Fruit fly (Drosophila melanogaster) S2 (cell line): ENCODE measurements around the gene CG17929.

Source experiments
- CG8478 ChIP-seq: fragments of >200 bp; optimal IDR thresholded peaks from 2 replicates; lab custom pipeline; 2018
- CTCF ChIP-seq, 2 experiments: fragments of >200 bp; optimal IDR thresholded peaks; 2 replicates each; lab custom pipeline; 2018

DNA sequence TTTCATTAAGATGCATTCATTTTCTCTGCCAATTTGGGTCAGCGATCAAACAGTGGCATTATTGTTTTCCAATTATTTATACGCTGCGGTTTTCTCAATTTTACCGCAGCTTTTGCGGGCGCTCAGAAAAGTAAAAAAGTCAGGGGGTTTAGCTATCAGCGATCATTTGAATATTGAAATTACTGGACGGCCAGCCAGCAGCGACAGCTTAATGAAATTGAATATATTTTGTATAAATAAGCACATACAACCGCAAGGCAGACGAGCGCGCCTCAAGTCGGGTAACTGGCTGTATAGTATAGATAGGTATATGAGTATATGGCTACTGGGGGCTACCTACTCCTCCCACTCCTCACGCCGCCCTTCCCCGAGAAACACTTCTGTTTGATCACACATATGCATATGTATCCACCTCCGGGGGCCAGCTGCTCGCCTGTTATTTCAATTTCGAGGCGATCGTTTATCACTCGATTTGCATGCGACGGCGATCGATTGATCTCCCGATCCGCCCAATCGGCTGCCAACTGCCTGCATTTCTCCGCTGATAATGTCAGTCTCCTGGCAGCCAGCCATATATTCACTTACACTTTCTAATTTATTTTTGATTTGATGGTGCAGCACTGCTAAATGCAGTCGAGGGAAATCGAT, 31.0 kb downstream of the CG17929 start:
- TF ChIP-seq CG8478 (lab: Kevin White, UChicago) = no peak
- TF ChIP-seq CTCF (optimal IDR thresholded peaks at IDR 0.05; lab: Kevin White, UChicago) = no peak
